Fruit fly (Drosophila melanogaster): ENCODE measurements around the gene CG31368.

- TF ChIP-seq dm (GFP tag; optimal IDR thresholded peaks at IDR 0.05) (no peak), GATAe (GFP tag; conservative IDR thresholded peaks at IDR 0.05) (no peak), danr (GFP tag; IDR thresholded peaks at IDR 0.05) (no peak), CG13624 (GFP tag; optimal IDR thresholded peaks at IDR 0.05) (no peak), CG11085 (GFP tag; IDR thresholded peaks at IDR 0.05) (no peak), CG34376 (GFP tag; optimal IDR thresholded peaks at IDR 0.05) (no peak), gcm (GFP tag; optimal IDR thresholded peaks at IDR 0.05) (no peak), CG32532 (GFP tag; IDR thresholded peaks at IDR 0.05) (no peak), Six4 (GFP tag; optimal IDR thresholded peaks at IDR 0.05) (no peak), Trl (optimal IDR thresholded peaks at IDR 0.05) (no peak), Trl (GFP tag; optimal IDR thresholded peaks at IDR 0.05) (no peak), CG14014 (GFP tag; IDR thresholded peaks at IDR 0.05) (no peak), hb (GFP tag; IDR thresholded peaks at IDR 0.05; ENCODE audit: partially characterized antibody) (no peak)
Observed at dm6 chr3R:11941116-11941515, 58.5 kb downstream of the CG31368 start.

Data from whole organism, embryonic.